Fruit fly (Drosophila melanogaster): Measurements from ENCODE around the gene Gr93c.

The Gr93c gene

dm6 chr3R:21856098-21856872, 11.2 kb upstream of the Gr93c start, which contains the start of gene glec (continued):
- TF ChIP-seq zen (tag; optimal IDR thresholded peaks at IDR 0.05) (peak; percentile 5), zfh1 (GFP tag; IDR thresholded peaks at IDR 0.05) (peak; percentile 74), crol (GFP tag; IDR thresholded peaks at IDR 0.05) (peak; percentile 18; the same call in 1 of the 2 replicates), CG16779 (GFP tag; IDR thresholded peaks at IDR 0.05) (no peak), CG32772 (GFP tag; IDR thresholded peaks at IDR 0.05) (no peak), HLH3B (GFP tag; IDR thresholded peaks at IDR 0.05) (no peak), CG10959 (GFP tag; IDR thresholded peaks at IDR 0.05) (no peak), CG31224 (GFP tag; IDR thresholded peaks at IDR 0.05) (0 out of 2 replicates have a peak, but pooled peaks have one; percentile 5), ERR (GFP tag; optimal IDR thresholded peaks at IDR 0.05) (peak; percentile 66), CG17361 (GFP tag; IDR thresholded peaks at IDR 0.05) (peak; percentile 70; the same call in 2 of the 3 replicates), otp (GFP tag; IDR thresholded peaks at IDR 0.05) (peak; percentile 73; the same call in 2 of the 3 replicates), CG15269 (tag; optimal IDR thresholded peaks at IDR 0.05) (no peak), ewg (GFP tag; optimal IDR thresholded peaks at IDR 0.05) (peak; percentile 5), CG7745 (tag; optimal IDR thresholded peaks at IDR 0.05) (no peak), amos (GFP tag; IDR thresholded peaks at IDR 0.05; ENCODE audit: partially characterized antibody) (peak; percentile 49; the same call in 1 of the 2 replicates), D19B (GFP tag; optimal IDR thresholded peaks at IDR 0.05) (no peak), mld (GFP tag; IDR thresholded peaks at IDR 0.05; ENCODE audit: partially characterized antibody) (no peak), CG42726 (GFP tag; IDR thresholded peaks at IDR 0.05; ENCODE audit: partially characterized antibody) (peak; percentile 91), Usf (GFP tag; optimal IDR thresholded peaks at IDR 0.05) (no peak), CG3847 (GFP tag; IDR thresholded peaks at IDR 0.05) (peak; percentile 28; the same call in 1 of the 2 replicates), CG12071 (GFP tag; optimal IDR thresholded peaks at IDR 0.05) (peak; percentile 53), Ets65A (GFP tag) (peak; percentile 76), fd64A (GFP tag; optimal IDR thresholded peaks at IDR 0.05) (peak; percentile 51), z (GFP tag; IDR thresholded peaks at IDR 0.05) (no peak), Doc2 (GFP tag; IDR thresholded peaks at IDR 0.05) (no peak), Gsc (GFP tag; IDR thresholded peaks at IDR 0.05) (no peak), her (GFP tag; optimal IDR thresholded peaks at IDR 0.05) (peak; percentile 61), MESR4 (GFP tag; optimal IDR thresholded peaks at IDR 0.05) (peak; percentile 22), psq (GFP tag; optimal IDR thresholded peaks at IDR 0.05) (peak; percentile 56), dan (GFP tag; IDR thresholded peaks at IDR 0.05) (no peak), Sry-δ (GFP tag; optimal IDR thresholded peaks at IDR 0.05) (peak; percentile 3), bab2 (GFP tag; optimal IDR thresholded peaks at IDR 0.05) (no peak), br (optimal IDR thresholded peaks at IDR 0.05) (no peak), pan (optimal IDR thresholded peaks at IDR 0.05) (no peak), pan (GFP tag; optimal IDR thresholded peaks at IDR 0.05 in 1 of 2, IDR thresholded peaks at IDR 0.05 in 1 of 2) (peak in 1 of 2 experiments; percentile 59), rib (GFP tag; IDR thresholded peaks at IDR 0.05) (peak; percentile 75), CG1832 (GFP tag; optimal IDR thresholded peaks at IDR 0.05) (no peak), inv (GFP tag; IDR thresholded peaks at IDR 0.05; ENCODE audit: partially characterized antibody) (peak; percentile 19; the same call in 1 of the 2 replicates), sob (GFP tag; IDR thresholded peaks at IDR 0.05) (peak; percentile 34; the same call in 1 of the 2 replicates), ind (GFP tag; optimal IDR thresholded peaks at IDR 0.05) (no peak), stc (GFP tag; IDR thresholded peaks at IDR 0.05) (no peak; the same call in none of the 2 replicates), Vsx1 (GFP tag; optimal IDR thresholded peaks at IDR 0.05) (no peak), CG7928 (GFP tag; optimal IDR thresholded peaks at IDR 0.05) (peak; percentile 63), seq (GFP tag; IDR thresholded peaks at IDR 0.05) (peak; percentile 50; the same call in 1 of the 2 replicates), CG2889 (GFP tag; IDR thresholded peaks at IDR 0.05) (no peak), CG11723 (GFP tag; optimal IDR thresholded peaks at IDR 0.05) (no peak), ken (GFP tag; IDR thresholded peaks at IDR 0.05) (0 out of 3 replicates have a peak, but pooled peaks have one; percentile 50), Sin3A (optimal IDR thresholded peaks at IDR 0.05) (no peak), tna (GFP tag; IDR thresholded peaks at IDR 0.05; ENCODE audit: partially characterized antibody) (peak; percentile 48; the same call in 1 of the 2 replicates), CG2129 (GFP tag; IDR thresholded peaks at IDR 0.05; ENCODE audit: partially characterized antibody) (no peak)

Data from whole organism, embryonic.